Worm (Caenorhabditis elegans): ENCODE results near the gene F59A7.2.

F59A7.2 gene

DNA sequence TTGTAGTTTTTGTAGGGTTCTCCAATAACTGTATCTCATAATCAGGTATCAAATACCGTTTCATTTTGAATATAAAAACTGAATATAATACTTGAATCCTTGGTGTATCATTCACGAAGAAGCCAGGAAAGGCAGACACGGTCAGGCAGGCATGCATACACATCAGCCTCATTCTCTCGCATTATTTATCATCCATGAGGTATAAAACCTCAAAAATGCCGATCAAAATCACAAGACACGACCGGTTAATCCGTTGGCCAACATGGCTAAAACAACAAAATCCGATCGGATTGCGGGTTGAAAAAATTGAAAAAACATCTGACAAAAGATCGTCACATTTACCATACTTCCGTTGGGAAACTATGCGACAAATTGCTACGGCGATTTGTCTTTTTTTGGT, 6.0 kb upstream of the F59A7.2 start, which contains the start of gene F59A7.5:
TSS of gene F59A7.5 (plus strand) at position 301 of the 400 bp plus-strand sequence.
- TF ChIP-seq W03F9.2 (tag; optimal IDR thresholded peaks at IDR 0.05) (no peak), dao-5 (tag; optimal IDR thresholded peaks at IDR 0.05) (no peak), him-1 (tag; optimal IDR thresholded peaks at IDR 0.05) (no peak)

DNA sequence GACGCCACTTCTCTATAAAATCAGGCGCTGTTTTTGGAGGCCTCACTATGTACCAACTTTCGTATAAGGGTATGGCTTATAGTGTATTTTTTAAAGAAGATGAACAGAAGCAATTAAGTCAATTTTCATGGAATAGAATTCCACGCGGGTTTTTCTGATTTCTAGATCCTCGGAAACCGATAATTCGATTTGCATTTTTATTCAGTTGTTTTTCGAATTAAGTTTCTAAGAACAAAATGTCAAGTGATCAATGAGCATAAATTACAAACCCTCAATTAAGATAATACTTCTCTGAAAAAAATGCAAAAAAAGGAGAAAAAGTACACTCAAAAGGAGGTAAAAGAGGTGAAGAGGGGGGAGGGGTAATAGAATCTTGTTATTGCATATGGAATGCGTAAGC, 5.0 kb upstream of the F59A7.2 start:
- TF ChIP-seq dao-5 (tag; optimal IDR thresholded peaks at IDR 0.05), result no peak
- no peak for TF ChIP-seq W03F9.2 (tag; optimal IDR thresholded peaks at IDR 0.05)
- no peak for TF ChIP-seq him-1 (tag; optimal IDR thresholded peaks at IDR 0.05)

DNA sequence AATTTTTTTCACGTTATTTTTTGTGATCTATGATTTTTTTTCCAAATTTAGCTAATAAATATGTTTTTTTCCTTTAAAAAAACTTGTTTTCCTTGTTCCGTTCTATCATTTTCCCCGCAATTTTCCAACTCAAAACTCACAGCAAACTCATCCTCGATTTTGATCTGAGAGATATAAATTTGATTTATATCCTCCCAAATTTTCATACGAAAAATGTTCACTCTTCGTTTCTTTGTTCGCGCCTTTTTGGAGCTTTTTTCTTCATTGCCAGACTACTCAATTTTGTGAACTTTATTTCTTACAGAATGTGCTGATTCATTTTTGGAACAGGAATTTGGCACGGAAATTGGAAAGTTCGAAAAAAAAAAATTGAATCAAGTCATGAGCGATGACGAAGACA, 2.4 kb upstream of the F59A7.2 start, which contains the start of gene F59A7.14:
TSS of gene F59A7.14 (plus strand) at position 301 of the 400 bp plus-strand sequence.
- no peak for TF ChIP-seq W03F9.2 (tag; optimal IDR thresholded peaks at IDR 0.05)
- TF ChIP-seq dao-5 (tag; optimal IDR thresholded peaks at IDR 0.05), result no peak
- TF ChIP-seq him-1 (tag; optimal IDR thresholded peaks at IDR 0.05), result no peak

DNA sequence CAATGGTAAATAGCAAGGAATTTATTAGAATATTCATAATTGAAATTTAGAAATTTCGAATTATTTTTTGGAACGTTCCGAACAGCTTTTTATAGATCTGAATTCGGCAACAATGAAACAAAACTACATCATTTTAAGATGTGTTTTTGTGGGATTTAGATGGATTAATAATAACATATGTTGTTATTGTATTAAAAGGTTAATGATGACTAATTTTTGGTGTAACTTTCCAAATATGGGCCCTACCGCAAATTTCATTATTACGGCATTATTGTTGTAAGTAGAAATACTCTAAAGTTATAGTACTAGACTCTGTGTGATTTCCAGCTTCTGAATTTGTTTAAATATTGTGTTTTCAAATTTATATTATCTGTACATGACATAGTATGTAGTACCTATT, 2.5 kb downstream of the F59A7.2 start, which contains the start of gene F59A7.11:
TSS of gene F59A7.11 (minus strand) at position 101 of the 400 bp plus-strand sequence.
- TF ChIP-seq him-1 (tag; optimal IDR thresholded peaks at IDR 0.05) (no peak), dao-5 (tag; optimal IDR thresholded peaks at IDR 0.05) (no peak), W03F9.2 (tag; optimal IDR thresholded peaks at IDR 0.05) (no peak)

DNA sequence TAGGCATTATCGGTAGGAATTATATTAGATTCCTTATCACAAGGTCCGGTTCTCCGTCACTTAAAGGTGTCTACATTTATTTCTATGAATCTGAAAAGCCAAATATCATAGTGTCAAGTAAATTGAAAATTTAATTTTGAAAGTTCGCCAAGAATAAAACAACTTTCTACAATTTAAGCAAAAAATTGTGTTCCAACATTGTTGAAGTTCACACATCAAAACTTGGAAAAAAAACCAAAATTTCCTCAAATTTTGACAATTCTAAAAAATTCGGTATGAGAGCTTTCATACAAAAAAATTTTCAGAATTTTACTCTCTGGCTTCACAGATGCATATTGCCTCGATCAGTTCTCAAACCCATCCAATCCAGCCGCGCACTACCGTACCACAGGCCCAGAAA, 4.6 kb downstream of the F59A7.2 start, which contains the start of gene F59A7.7:
TSS of gene F59A7.7 (plus strand) at position 301 of the 400 bp plus-strand sequence.
- TF ChIP-seq dao-5 (tag; optimal IDR thresholded peaks at IDR 0.05) (no peak), him-1 (tag; optimal IDR thresholded peaks at IDR 0.05) (no peak), W03F9.2 (tag; optimal IDR thresholded peaks at IDR 0.05) (no peak)

DNA sequence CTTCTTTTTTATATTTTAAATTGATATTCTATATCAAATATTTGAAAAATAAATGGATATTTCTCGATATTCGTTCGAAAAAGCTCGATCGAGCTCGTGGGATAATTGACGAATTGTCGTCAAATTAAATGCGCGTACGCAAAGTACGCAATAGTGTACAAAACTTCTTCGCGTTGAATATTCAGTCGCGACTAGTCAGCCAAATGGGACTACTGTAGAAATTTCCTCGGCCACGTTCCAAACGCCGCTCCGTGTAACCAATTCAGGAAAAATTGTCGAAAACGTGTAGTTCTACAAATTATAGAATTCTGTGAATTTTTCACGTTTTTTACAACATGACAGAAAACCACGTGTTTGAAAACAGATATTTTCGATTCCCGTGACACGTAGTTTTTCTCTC, 7.9 kb downstream of the F59A7.2 start:
- TF ChIP-seq him-1 (tag; optimal IDR thresholded peaks at IDR 0.05) (peak; percentile 1), dao-5 (tag; optimal IDR thresholded peaks at IDR 0.05) (no peak), W03F9.2 (tag; optimal IDR thresholded peaks at IDR 0.05) (peak; percentile 19)

DNA sequence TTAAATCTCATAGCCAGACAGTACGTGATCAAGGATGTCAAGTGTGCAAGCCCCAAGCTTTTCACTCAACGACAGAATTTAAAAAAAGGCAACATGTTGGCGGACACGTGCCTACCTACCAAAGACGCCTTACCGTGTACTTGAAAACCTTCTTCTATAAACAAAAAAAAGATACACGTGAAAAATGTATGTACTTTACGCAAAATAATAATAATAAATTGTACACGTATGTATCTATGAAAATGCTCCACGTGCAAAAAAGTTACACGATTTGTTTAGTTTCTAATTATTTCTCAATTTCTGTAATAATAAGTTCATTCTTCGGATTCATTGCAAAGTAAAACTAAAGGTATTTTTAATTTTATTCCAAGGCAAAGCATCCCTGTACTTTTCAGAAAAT, 11.7 kb downstream of the F59A7.2 start, which contains the start of gene cysl-4:
TSS of gene cysl-4 (plus strand) at position 301 of the 400 bp plus-strand sequence.
- no peak for TF ChIP-seq W03F9.2 (tag; optimal IDR thresholded peaks at IDR 0.05)
- no peak for TF ChIP-seq him-1 (tag; optimal IDR thresholded peaks at IDR 0.05)

DNA sequence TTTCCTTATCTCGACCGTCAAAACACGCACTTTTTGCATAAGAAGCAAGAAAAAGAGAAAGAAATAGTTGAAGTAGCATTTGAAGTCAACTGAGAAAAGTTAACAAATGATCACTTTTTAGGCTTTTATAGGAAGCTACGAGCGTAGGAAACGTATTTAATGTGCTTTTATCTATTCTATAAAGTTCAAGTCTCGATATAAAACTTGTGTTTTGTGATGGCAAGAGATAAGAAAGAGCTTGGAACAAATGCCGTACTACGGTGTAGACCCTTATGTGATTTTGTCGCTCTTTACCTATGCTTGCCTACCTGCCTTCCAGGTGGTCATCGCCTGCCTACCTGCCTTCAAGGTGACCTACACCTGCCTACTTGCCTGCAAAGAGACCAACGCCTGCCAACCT, 12.1 kb downstream of the F59A7.2 start, which contains the start of gene clec-206:
TSS of gene clec-206 (minus strand) at position 101 of the 400 bp plus-strand sequence.
- TF ChIP-seq him-1 (tag; optimal IDR thresholded peaks at IDR 0.05) (no peak), dao-5 (tag; optimal IDR thresholded peaks at IDR 0.05) (no peak), W03F9.2 (tag; optimal IDR thresholded peaks at IDR 0.05) (no peak)

DNA sequence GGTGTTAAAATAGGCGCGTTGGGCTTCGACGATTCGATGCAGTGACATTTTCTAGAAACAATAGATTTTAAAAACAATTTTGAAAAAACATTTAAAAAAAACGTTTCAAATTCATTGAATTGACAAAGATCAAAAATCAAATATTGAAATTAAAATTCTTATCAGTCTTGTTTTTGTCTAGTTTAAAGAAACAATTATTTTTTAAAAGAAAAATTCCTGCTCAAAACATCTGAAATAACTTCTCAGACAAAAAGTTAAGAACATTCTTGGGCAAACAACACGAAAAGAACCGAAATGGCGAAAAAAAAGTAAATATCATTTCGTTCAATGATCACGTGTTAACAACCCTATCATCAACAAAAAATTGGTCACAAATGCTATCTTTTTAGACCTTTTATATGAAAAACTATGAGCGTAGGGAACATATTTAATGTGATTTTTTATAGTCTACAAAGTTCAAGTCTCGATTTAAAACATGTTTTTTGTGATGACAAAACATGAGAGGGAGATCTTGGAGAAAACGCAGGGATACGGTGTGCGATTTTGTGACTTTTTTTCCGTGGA, 16.7 kb downstream of the F59A7.2 start, which contains the start of gene alh-5:
TSS of gene alh-5 (minus strand) at position 51 of the 564 bp plus-strand sequence.
- no peak for TF ChIP-seq dao-5 (tag; optimal IDR thresholded peaks at IDR 0.05)
- TF ChIP-seq W03F9.2 (tag; optimal IDR thresholded peaks at IDR 0.05), result no peak
- no peak for TF ChIP-seq him-1 (tag; optimal IDR thresholded peaks at IDR 0.05)

DNA sequence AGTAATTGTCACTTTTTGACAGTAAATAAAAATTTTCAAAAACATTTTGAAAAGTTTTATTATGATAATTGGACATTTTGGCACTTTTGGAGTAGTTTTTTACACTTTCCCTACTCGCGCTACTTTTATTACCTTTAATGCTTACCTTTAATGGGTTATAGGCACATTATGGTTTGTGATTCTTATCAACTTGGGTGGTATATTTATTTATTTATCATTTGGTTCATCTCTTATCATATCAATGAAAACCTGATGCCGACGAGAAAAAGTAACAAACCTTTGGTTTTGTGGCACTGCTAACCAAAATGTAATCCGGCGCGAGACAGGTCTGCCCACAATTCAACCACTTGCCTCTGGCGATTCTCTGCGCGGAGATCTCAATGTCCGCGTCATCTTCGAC, 18.0 kb downstream of the F59A7.2 start:
- no peak for TF ChIP-seq him-1 (tag; optimal IDR thresholded peaks at IDR 0.05)
- TF ChIP-seq dao-5 (tag; optimal IDR thresholded peaks at IDR 0.05), result no peak
- TF ChIP-seq W03F9.2 (tag; optimal IDR thresholded peaks at IDR 0.05), result no peak

DNA sequence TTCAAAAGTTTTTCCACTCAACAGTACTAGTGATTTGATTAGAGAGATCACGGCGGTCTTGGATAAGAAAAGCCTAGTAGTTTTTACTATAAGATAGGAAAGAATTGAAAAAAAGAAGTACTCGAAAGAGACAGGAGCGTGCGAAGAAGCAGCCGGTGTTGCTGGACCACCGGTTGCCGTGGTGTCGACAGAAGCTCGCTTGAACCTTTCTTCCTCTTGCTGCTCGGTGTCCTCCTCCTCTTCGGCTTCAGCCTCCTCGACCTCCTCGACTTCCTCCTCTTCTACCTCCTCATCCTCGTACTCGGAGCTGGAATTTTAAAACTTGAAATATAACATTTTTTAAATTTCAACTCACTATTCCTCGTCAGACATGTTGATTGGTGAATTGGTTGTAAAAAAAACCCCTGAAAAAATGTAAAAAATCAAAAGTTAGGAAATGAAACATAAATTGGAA, 23.8 kb downstream of the F59A7.2 start, which contains the start of gene tnt-4:
TSS of gene tnt-4 (minus strand) at position 404 of the 454 bp plus-strand sequence.
- TF ChIP-seq him-1 (tag; optimal IDR thresholded peaks at IDR 0.05) (no peak), W03F9.2 (tag; optimal IDR thresholded peaks at IDR 0.05) (no peak), dao-5 (tag; optimal IDR thresholded peaks at IDR 0.05) (no peak)

DNA sequence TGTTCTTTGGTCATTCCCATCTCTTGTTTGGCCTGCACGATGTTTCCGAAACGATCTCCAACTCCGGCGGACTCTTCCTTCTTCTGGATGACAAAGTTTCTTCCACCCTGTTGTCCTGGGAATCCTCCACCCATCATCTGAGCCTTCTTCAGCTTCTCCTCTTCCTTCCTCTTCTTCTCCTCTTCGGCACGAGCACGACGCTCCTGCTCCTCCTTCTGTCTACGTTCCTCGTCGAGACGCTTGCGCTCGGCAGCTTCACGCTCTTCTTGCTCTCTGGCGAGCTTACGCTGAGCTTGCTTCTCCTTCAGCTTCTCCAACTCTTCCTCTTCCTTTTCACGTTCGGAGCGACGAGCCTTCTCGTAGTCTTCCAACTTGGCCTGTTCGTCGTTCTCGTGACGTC, 24.9 kb downstream of the F59A7.2 start:
- TF ChIP-seq him-1 (tag; optimal IDR thresholded peaks at IDR 0.05) (no peak), W03F9.2 (tag; optimal IDR thresholded peaks at IDR 0.05) (no peak), dao-5 (tag; optimal IDR thresholded peaks at IDR 0.05) (no peak)

DNA sequence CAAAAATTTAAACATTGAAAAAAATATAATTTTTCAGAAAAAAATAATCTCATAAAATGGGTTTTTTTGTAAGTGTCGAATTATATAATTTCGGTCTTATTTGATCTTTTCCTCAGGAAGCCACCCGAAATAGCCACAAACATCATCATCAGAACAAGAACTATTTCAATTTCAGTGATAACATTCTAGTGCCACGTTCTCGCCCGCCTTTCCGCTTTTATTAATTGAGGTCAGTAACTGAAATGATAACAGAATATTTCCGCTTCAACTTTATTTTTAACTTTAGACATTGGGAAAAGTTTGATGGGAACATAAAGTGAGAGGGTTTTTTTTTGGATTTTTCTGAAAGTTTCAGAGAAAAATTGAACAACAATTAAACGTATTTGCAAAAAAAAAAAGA, 27.1 kb downstream of the F59A7.2 start:
- TF ChIP-seq dao-5 (tag; optimal IDR thresholded peaks at IDR 0.05) (no peak), him-1 (tag; optimal IDR thresholded peaks at IDR 0.05) (no peak), W03F9.2 (tag; optimal IDR thresholded peaks at IDR 0.05) (no peak)

DNA sequence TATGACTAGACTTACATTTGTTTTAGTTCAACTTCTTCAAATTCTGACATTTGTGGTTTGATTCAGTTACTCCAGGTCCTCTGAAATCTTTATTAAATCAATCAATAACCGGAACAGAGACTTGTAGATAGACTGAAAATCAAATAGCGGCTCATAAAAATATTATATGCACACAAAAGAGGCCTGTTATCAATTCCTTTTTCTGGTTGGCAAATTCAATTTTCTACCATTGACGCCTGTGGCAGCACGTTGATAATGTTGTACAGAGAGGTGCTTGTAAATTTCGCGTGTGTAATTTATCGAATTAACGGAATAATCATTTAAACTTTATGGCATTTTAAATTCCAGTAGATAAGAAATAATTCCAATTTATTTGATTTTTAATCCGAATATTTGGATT, 29.4 kb downstream of the F59A7.2 start, which contains the start of gene T08B1.1:
TSS of gene T08B1.1 (minus strand) at position 92 of the 400 bp plus-strand sequence.
- TF ChIP-seq him-1 (tag; optimal IDR thresholded peaks at IDR 0.05), result no peak
- TF ChIP-seq dao-5 (tag; optimal IDR thresholded peaks at IDR 0.05), result no peak
- TF ChIP-seq W03F9.2 (tag; optimal IDR thresholded peaks at IDR 0.05), result no peak

Measured in whole organism, L4/young adult.